Fruit fly (Drosophila melanogaster): Measurements from ENCODE around the gene CG45413.

Gene CG45413

DNA sequence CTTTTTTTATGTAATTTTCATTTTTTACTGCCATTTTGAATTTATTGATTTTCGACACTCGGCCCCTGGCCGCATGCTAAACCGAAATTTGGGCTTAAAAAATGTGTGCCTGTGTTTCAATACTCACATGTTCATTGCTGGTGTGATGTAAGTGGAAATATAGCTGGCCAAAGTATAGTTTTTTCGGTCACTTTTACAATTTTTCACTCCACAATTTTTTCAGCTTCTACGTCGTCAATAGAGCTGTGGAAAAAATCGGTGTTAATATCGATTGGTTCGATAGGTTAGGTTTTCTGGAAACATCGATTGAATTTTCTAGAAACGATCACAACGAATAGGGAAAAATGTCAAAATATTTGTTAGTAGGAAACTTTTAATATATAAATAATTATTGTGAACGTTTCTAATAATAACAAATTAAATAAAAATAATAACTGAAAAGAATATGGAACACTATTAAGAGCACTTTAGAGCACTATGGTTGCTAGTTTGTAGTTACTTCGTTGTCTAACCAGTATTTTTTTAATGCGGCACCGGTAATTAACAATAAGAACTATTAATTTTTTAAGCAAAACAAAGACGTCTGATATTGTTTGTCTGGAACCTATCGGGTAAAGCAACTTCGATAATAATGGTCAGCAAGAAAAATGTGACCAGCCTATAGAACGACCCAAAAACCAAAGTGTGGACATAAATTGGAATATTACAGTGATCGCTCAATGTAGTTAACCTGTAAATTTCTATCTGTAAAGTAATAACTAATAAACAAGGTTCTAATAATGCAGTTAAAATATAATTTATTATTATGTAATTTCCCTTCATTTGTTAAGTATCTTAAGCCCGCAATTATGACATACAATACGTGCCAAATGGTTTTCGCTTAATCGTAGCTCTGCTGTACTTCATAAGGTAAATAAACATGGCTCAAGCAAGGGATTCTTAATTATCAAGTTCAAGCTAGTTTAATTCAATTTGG, 23.8 kb upstream of the CG45413 start, which contains the start of the genes CG10077 and CG9948:
Gene CG10077 (minus strand): TSS at position 651 of the 976 bp plus-strand sequence.
Gene CG9948 (plus strand): TSS at position 738 of the 976 bp plus-strand sequence.
- TF ChIP-seq mam (GFP tag; optimal IDR thresholded peaks at IDR 0.05) (peak; percentile 68), pzg (GFP tag; optimal IDR thresholded peaks at IDR 0.05) (peak; percentile 49), sim (GFP tag; IDR thresholded peaks at IDR 0.05) (peak; percentile 75; the same call in 1 of the 2 replicates), sug (tag; optimal IDR thresholded peaks at IDR 0.05) (peak; percentile 87), CG1603 (tag; optimal IDR thresholded peaks at IDR 0.05) (peak; percentile 90), CG6791 (GFP tag; IDR thresholded peaks at IDR 0.05; ENCODE audit: partially characterized antibody) (peak; percentile 80), CG9215 (GFP tag; IDR thresholded peaks at IDR 0.05) (peak; percentile 79), H2.0 (GFP tag; IDR thresholded peaks at IDR 0.05) (peak; percentile 92), Ravus (GFP tag; IDR thresholded peaks at IDR 0.05) (peak; percentile 80), D19B (GFP tag; optimal IDR thresholded peaks at IDR 0.05) (peak; percentile 78), dm (GFP tag; optimal IDR thresholded peaks at IDR 0.05) (peak; percentile 27), tio (GFP tag; optimal IDR thresholded peaks at IDR 0.05) (no peak), her (GFP tag; optimal IDR thresholded peaks at IDR 0.05) (peak; percentile 11), CG6854 (GFP tag; optimal IDR thresholded peaks at IDR 0.05) (peak; percentile 80), Mes4 (GFP tag; optimal IDR thresholded peaks at IDR 0.05) (peak; percentile 41), Doc2 (GFP tag; IDR thresholded peaks at IDR 0.05) (no peak), z (GFP tag; IDR thresholded peaks at IDR 0.05) (no peak), dan (GFP tag; IDR thresholded peaks at IDR 0.05) (no peak; the same call in 1 of the 2 replicates), CG32772 (GFP tag; IDR thresholded peaks at IDR 0.05) (peak; percentile 81), Usf (GFP tag; optimal IDR thresholded peaks at IDR 0.05) (peak; percentile 78), PHDP (tag; optimal IDR thresholded peaks at IDR 0.05) (peak; percentile 92), sima (GFP tag; optimal IDR thresholded peaks at IDR 0.05) (no peak), CG18764 (GFP tag; optimal IDR thresholded peaks at IDR 0.05) (peak; percentile 64), D19A (tag; optimal IDR thresholded peaks at IDR 0.05) (peak; percentile 86), trem (tag; optimal IDR thresholded peaks at IDR 0.05) (peak; percentile 92), unpg (GFP tag; optimal IDR thresholded peaks at IDR 0.05) (peak; percentile 93), CG14050 (GFP tag; IDR thresholded peaks at IDR 0.05) (peak; percentile 88), CG10543 (GFP tag; optimal IDR thresholded peaks at IDR 0.05) (peak; percentile 88), da (GFP tag; optimal IDR thresholded peaks at IDR 0.05) (peak; percentile 29), sr (GFP tag; IDR thresholded peaks at IDR 0.05) (0 out of 3 replicates have a peak, but pooled peaks have one; percentile 25), CG8281 (tag; optimal IDR thresholded peaks at IDR 0.05) (peak; percentile 69), pfk (GFP tag; optimal IDR thresholded peaks at IDR 0.05) (peak; percentile 50), otp (GFP tag; IDR thresholded peaks at IDR 0.05) (peak; percentile 83), HmgZ (tag; optimal IDR thresholded peaks at IDR 0.05) (peak; percentile 92), fru (optimal IDR thresholded peaks at IDR 0.05) (no peak), gsb-n (tag; optimal IDR thresholded peaks at IDR 0.05) (peak; percentile 85), CG30020 (tag; optimal IDR thresholded peaks at IDR 0.05) (peak; percentile 75), ind (GFP tag; optimal IDR thresholded peaks at IDR 0.05) (peak; percentile 89), cwo (GFP tag; optimal IDR thresholded peaks at IDR 0.05) (peak; percentile 75), CTCF (GFP tag; optimal IDR thresholded peaks at IDR 0.05) (no peak), sens-2 (GFP tag; IDR thresholded peaks at IDR 0.05) (peak; percentile 76; the same call in 1 of the 2 replicates), B-H1 (GFP tag; IDR thresholded peaks at IDR 0.05) (peak; percentile 86), Hr39 (optimal IDR thresholded peaks at IDR 0.05) (no peak), CG14965 (GFP tag; optimal IDR thresholded peaks at IDR 0.05; ENCODE audit: borderline replicate concordance) (no peak), pum (GFP tag; optimal IDR thresholded peaks at IDR 0.05) (peak; percentile 66), Taf1 (GFP tag; IDR thresholded peaks at IDR 0.05) (peak; percentile 85), CG10209 (GFP tag; optimal IDR thresholded peaks at IDR 0.05) (peak; percentile 82), stwl (tag; optimal IDR thresholded peaks at IDR 0.05) (peak; percentile 57), croc (GFP tag; conservative IDR thresholded peaks at IDR 0.05) (peak; percentile 86), ranshi (GFP tag; IDR thresholded peaks at IDR 0.05) (peak; percentile 91)

All from whole organism, embryonic.